Worm (Caenorhabditis elegans): Measurements from ENCODE around the gene Y22D7AR.3.

Y22D7AR.3 gene

ce11 chrIII:1674760-1675159, 9.1 kb upstream of the Y22D7AR.3 start:
- TF ChIP-seq fkh-10 (GFP tag; optimal IDR thresholded peaks at IDR 0.05) (no peak), zip-4 (GFP tag; optimal IDR thresholded peaks at IDR 0.05) (peak; percentile 4), ceh-88 (GFP tag; IDR thresholded peaks at IDR 0.05) (no peak)

- TF ChIP-seq unc-130 (tag; optimal IDR thresholded peaks at IDR 0.05) = no peak
Measured at ce11 chrIII:1673320-1673719, 7.7 kb upstream of the Y22D7AR.3 start.

ce11 chrIII:1668519-1668918, 2.9 kb upstream of the Y22D7AR.3 start, which contains the start of gene glb-30:
Gene glb-30 (minus strand): TSS chrIII:1668619.
- TF ChIP-seq C04F5.9 (tag; optimal IDR thresholded peaks at IDR 0.05) = no peak
- TF ChIP-seq tlp-1 (tag; optimal IDR thresholded peaks at IDR 0.05) = no peak
- TF ChIP-seq ceh-8 (GFP tag; optimal IDR thresholded peaks at IDR 0.05) = no peak
- TF ChIP-seq rnt-1 (tag; optimal IDR thresholded peaks at IDR 0.05) = no peak
- TF ChIP-seq vab-15 (tag; optimal IDR thresholded peaks at IDR 0.05) = no peak
- no peak for TF ChIP-seq mep-1 (tag; optimal IDR thresholded peaks at IDR 0.05)
- no peak for TF ChIP-seq isw-1 (GFP tag; IDR thresholded peaks at IDR 0.05)
- TF ChIP-seq hpl-2 (GFP tag; optimal IDR thresholded peaks at IDR 0.05) = no peak
- TF ChIP-seq pax-3 (tag; optimal IDR thresholded peaks at IDR 0.05) = no peak

ce11 chrIII:1666893-1667292, 1.2 kb upstream of the Y22D7AR.3 start:
- TF ChIP-seq lin-35 (GFP tag; optimal IDR thresholded peaks at IDR 0.05) = no peak
- TF ChIP-seq nhr-85 (tag) = peak; percentile 32
- TF ChIP-seq grh-1 (GFP tag; IDR thresholded peaks at IDR 0.05) = 0 out of 2 replicates have a peak, but pooled peaks have one; percentile 16
- no peak for TF ChIP-seq mef-2 (tag; optimal IDR thresholded peaks at IDR 0.05)

ce11 chrIII:1665373-1665772, 276 bp downstream of the Y22D7AR.3 start:
- TF ChIP-seq nhr-85 (tag) (no peak), ets-5 (GFP tag; IDR thresholded peaks at IDR 0.05) (no peak), unc-98 (GFP tag; IDR thresholded peaks at IDR 0.05) (no peak), nhr-11 (tag; optimal IDR thresholded peaks at IDR 0.05) (no peak), nhr-19 (GFP tag; conservative IDR thresholded peaks at IDR 0.05) (no peak), aha-1 (tag; optimal IDR thresholded peaks at IDR 0.05) (no peak), Y116A8C.19 (tag; optimal IDR thresholded peaks at IDR 0.05; ENCODE audit: borderline replicate concordance) (no peak), unc-86 (tag; optimal IDR thresholded peaks at IDR 0.05) (no peak), nhr-76 (tag; optimal IDR thresholded peaks at IDR 0.05) (no peak), grh-1 (GFP tag; IDR thresholded peaks at IDR 0.05) (no peak), mep-1 (tag; optimal IDR thresholded peaks at IDR 0.05) (no peak), pqm-1 (tag; optimal IDR thresholded peaks at IDR 0.05) (no peak), nhr-71 (tag; optimal IDR thresholded peaks at IDR 0.05) (no peak), nhr-47 (tag; optimal IDR thresholded peaks at IDR 0.05) (no peak), dpl-1 (GFP tag; optimal IDR thresholded peaks at IDR 0.05) (no peak), elt-3 (tag; optimal IDR thresholded peaks at IDR 0.05) (no peak), irx-1 (tag; optimal IDR thresholded peaks at IDR 0.05) (no peak)

ce11 chrIII:1664761-1665266, 835 bp downstream of the Y22D7AR.3 start, which contains the start of gene Y22D7AL.16:
Gene Y22D7AL.16 (minus strand): TSS chrIII:1665216.
- TF ChIP-seq ceh-82 (tag; optimal IDR thresholded peaks at IDR 0.05) = no peak
- no peak for TF ChIP-seq tlp-1 (tag; optimal IDR thresholded peaks at IDR 0.05)
- no peak for TF ChIP-seq aha-1 (tag; optimal IDR thresholded peaks at IDR 0.05)
- no peak for TF ChIP-seq unc-62 (GFP tag; optimal IDR thresholded peaks at IDR 0.05)
- TF ChIP-seq ceh-88 (GFP tag; IDR thresholded peaks at IDR 0.05) = no peak
